Worm (Caenorhabditis elegans) whole organism, L3 larva: ENCODE measurements around the gene rsp-8.

Experiments
- aly-2 ChIP-seq: fragments of 150-350 bp; optimal IDR thresholded peaks from 2 replicates; lab custom pipeline; 2014; ENCODE audit warnings: missing biosample characterization, missing genetic modification characterization
- elt-2 ChIP-seq: sonication (generic microtip); optimal IDR thresholded peaks from 2 replicates; lab custom pipeline; 2016; ENCODE audit warnings: missing genetic modification reagents, mild to moderate bottlenecking, missing genetic modification characterization, missing compliant biosample characterization
- nhr-237 ChIP-seq: fragments of 150-350 bp; optimal IDR thresholded peaks from 2 replicates; lab custom pipeline; 2014; ENCODE audit warnings: missing biosample characterization, missing genetic modification characterization
- pqm-1 ChIP-seq: fragments of 150-350 bp; optimal IDR thresholded peaks from 2 replicates; lab custom pipeline; 2017; ENCODE audit warnings: missing biosample characterization, missing genetic modification characterization, inconsistent platforms

ce11 chrIII:11853533-11853932 lies 27.3 kb downstream of the rsp-8 start:
- no peak for TF ChIP-seq pqm-1 (tag; lab: Kevin White, UChicago)
- no peak for TF ChIP-seq elt-2 (tag; lab: Kevin White, UChicago)
- TF ChIP-seq aly-2, result no peak
- no peak for TF ChIP-seq nhr-237 (tag; lab: Kevin White, UChicago)
